Fruit fly (Drosophila melanogaster) whole organism, pupa: ENCODE results near the gene Ppt1.
A peak's percentile ranks its signal among the peaks of the same experiment; 100 is the strongest.

Experiments used
- CG10348 ChIP-seq: fragments of 200-800 bp; sonication (Bioruptor generic); IDR thresholded peaks from 2 replicates; pipeline ENCODE4 v1.3.6; 2022; ENCODE audit warnings: missing biosample characterization, missing genetic modification characterization
- CG12605 ChIP-seq: fragments of 200-800 bp; sonication (Bioruptor generic); IDR thresholded peaks from 2 replicates; pipeline ENCODE4 v1.3.6; 2022; ENCODE audit warnings: missing biosample characterization, missing genetic modification characterization
- CG13204 ChIP-seq: fragments of 200-800 bp; sonication (Bioruptor generic); optimal IDR thresholded peaks from 2 replicates; lab custom pipeline; 2018; ENCODE audit warnings: missing biosample characterization, mild to moderate bottlenecking, missing genetic modification characterization, moderate library complexity
- CG14655 ChIP-seq: fragments of 200-800 bp; sonication (Bioruptor generic); optimal IDR thresholded peaks from 3 replicates; lab custom pipeline; 2017; ENCODE audit warnings: mild to moderate bottlenecking, missing biosample characterization, missing genetic modification reagents, missing genetic modification characterization
- CG15710 ChIP-seq: fragments of 200-800 bp; sonication (Bioruptor generic); optimal IDR thresholded peaks from 2 replicates; lab custom pipeline; 2018; ENCODE audit warnings: missing biosample characterization, mild to moderate bottlenecking, missing genetic modification characterization, moderate library complexity
- CG17806 ChIP-seq: fragments of 200-800 bp; sonication (Bioruptor generic); optimal IDR thresholded peaks from 2 replicates; lab custom pipeline; 2018; ENCODE audit warnings: missing biosample characterization, mild to moderate bottlenecking, missing genetic modification characterization, moderate library complexity
- CG32121 ChIP-seq: fragments of 200-800 bp; sonication (Bioruptor generic); IDR thresholded peaks from 2 replicates; pipeline ENCODE4 v1.3.6; 2022; ENCODE audit warnings: missing biosample characterization, missing genetic modification characterization
- CG34367 ChIP-seq: fragments of 200-800 bp; sonication (Bioruptor generic); optimal IDR thresholded peaks from 2 replicates; lab custom pipeline; 2018; ENCODE audit warnings: missing biosample characterization, mild to moderate bottlenecking, missing genetic modification characterization
- CG4496 ChIP-seq: fragments of 200-800 bp; sonication (Bioruptor generic); IDR thresholded peaks from 3 replicates; pipeline ENCODE4 v1.3.6; 2022; ENCODE audit warnings: missing biosample characterization, missing genetic modification characterization
- CG8159 ChIP-seq: fragments of 200-800 bp; sonication (Bioruptor generic); optimal IDR thresholded peaks from 3 replicates; lab custom pipeline; 2018; ENCODE audit warnings: missing biosample characterization, mild to moderate bottlenecking, missing genetic modification characterization, moderate library complexity
- CG8301 ChIP-seq: fragments of 200-800 bp; sonication (Bioruptor generic); optimal IDR thresholded peaks from 2 replicates; lab custom pipeline; 2018; ENCODE audit warnings: missing biosample characterization, mild to moderate bottlenecking, missing genetic modification characterization
- CG9948 ChIP-seq: fragments of 200-800 bp; sonication (Bioruptor generic); optimal IDR thresholded peaks from 2 replicates; lab custom pipeline; 2018; ENCODE audit warnings: missing biosample characterization, mild to moderate bottlenecking, missing genetic modification characterization, moderate library complexity
- D1 ChIP-seq: fragments of 200-800 bp; sonication (Bioruptor generic); optimal IDR thresholded peaks from 2 replicates; lab custom pipeline; 2018; ENCODE audit warnings: missing biosample characterization, mild to moderate bottlenecking, missing genetic modification characterization, moderate library complexity
- EcR ChIP-seq: fragments of 200-800 bp; sonication (Bioruptor generic); optimal IDR thresholded peaks from 3 replicates; lab custom pipeline; 2019; ENCODE audit warnings: missing biosample characterization, missing genetic modification characterization, mild to moderate bottlenecking, moderate library complexity, missing genetic modification reagents
- Ets98B ChIP-seq: fragments of 200-800 bp; sonication (Bioruptor generic); IDR thresholded peaks from 2 replicates; pipeline ENCODE4 v1.3.6; 2022; ENCODE audit warnings: missing biosample characterization, missing genetic modification characterization
- Pif1A ChIP-seq: fragments of 200-800 bp; sonication (Bioruptor generic); optimal IDR thresholded peaks from 3 replicates; lab custom pipeline; 2016; ENCODE audit warnings: missing biosample characterization, missing genetic modification characterization
- Pif1B ChIP-seq: fragments of 200-800 bp; sonication (Bioruptor generic); optimal IDR thresholded peaks from 3 replicates; lab custom pipeline; 2016; ENCODE audit warnings: missing biosample characterization, missing genetic modification characterization
- Snoo ChIP-seq: fragments of 200-800 bp; sonication (Bioruptor generic); optimal IDR thresholded peaks from 3 replicates; lab custom pipeline; 2017; ENCODE audit warnings: missing biosample characterization, mild to moderate bottlenecking, missing genetic modification characterization, inconsistent platforms
- fd96Ca ChIP-seq: fragments of 200-800 bp; sonication (Bioruptor generic); IDR thresholded peaks from 3 replicates; pipeline ENCODE4 v1.3.6; 2022; ENCODE audit warnings: missing biosample characterization, missing genetic modification characterization
- gl ChIP-seq: fragments of 200-800 bp; sonication (Bioruptor generic); optimal IDR thresholded peaks from 2 replicates; lab custom pipeline; 2018; ENCODE audit warnings: missing biosample characterization, mild to moderate bottlenecking, missing genetic modification characterization
- rn ChIP-seq: fragments of 200-800 bp; sonication (Bioruptor generic); IDR thresholded peaks from 2 replicates; pipeline ENCODE4 v1.3.6; 2022; ENCODE audit warnings: missing biosample characterization, missing genetic modification characterization

Ppt1 gene

dm6 chrX:8726816-8727215 is 36.8 kb upstream of the Ppt1 start:
- TF ChIP-seq CG34367 (tag; lab: Kevin White, UChicago) (no peak), CG8301 (tag; lab: Kevin White, UChicago) (no peak), CG17806 (tag; lab: Kevin White, UChicago) (no peak), Pif1A (GFP tag; lab: Kevin White, UChicago) (no peak), CG4496 (GFP tag; lab: Robert Waterston, UW) (no peak), fd96Ca (GFP tag; lab: Robert Waterston, UW) (no peak), D1 (no peak), CG14655 (GFP tag; lab: Kevin White, UChicago) (no peak), Pif1B (GFP tag; lab: Kevin White, UChicago) (no peak), gl (no peak), EcR (GFP tag; lab: Kevin White, UChicago) (no peak)

DNA sequence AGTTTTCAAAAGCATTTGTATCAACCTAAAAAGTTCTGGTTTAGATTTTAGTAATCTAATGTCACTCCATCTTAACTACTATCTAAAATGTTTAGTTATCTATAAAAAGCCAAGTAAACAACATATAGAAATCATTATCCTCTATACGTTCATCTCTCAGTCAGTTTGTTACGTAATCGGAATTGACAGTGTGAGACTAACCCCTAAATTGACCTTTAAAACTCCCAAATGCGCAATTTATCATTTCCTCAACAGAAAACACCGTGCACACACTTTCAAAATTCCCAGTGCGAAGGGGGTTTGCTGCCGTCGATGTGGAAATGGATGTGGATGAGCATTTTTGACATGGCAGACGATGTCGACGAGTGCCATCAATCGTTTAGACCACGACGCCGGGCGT is 35.2 kb upstream of the Ppt1 start:
- TF ChIP-seq CG4496 (GFP tag; lab: Robert Waterston, UW) = no peak
- no peak for TF ChIP-seq D1
- no peak for TF ChIP-seq Snoo
- TF ChIP-seq Ets98B (GFP tag; lab: Robert Waterston, UW) = no peak
- no peak for TF ChIP-seq CG15710 (tag; lab: Kevin White, UChicago)
- no peak for TF ChIP-seq CG34367 (tag; lab: Kevin White, UChicago)
- no peak for TF ChIP-seq CG14655 (GFP tag; lab: Kevin White, UChicago)
- no peak for TF ChIP-seq CG10348 (GFP tag; lab: Robert Waterston, UW)
- TF ChIP-seq EcR (GFP tag; lab: Kevin White, UChicago) = no peak
- no peak for TF ChIP-seq CG32121 (GFP tag; lab: Robert Waterston, UW)
- no peak for TF ChIP-seq CG17806 (tag; lab: Kevin White, UChicago)
- no peak for TF ChIP-seq fd96Ca (GFP tag; lab: Robert Waterston, UW)
- TF ChIP-seq rn (GFP tag; lab: Robert Waterston, UW) = no peak
- TF ChIP-seq CG13204 (GFP tag; lab: Kevin White, UChicago) = no peak
- no peak for TF ChIP-seq CG8159 (tag; lab: Kevin White, UChicago)
- no peak for TF ChIP-seq gl
- TF ChIP-seq Pif1A (GFP tag; lab: Kevin White, UChicago) = no peak
- TF ChIP-seq CG12605 = no peak
- TF ChIP-seq Pif1B (GFP tag; lab: Kevin White, UChicago) = no peak

DNA sequence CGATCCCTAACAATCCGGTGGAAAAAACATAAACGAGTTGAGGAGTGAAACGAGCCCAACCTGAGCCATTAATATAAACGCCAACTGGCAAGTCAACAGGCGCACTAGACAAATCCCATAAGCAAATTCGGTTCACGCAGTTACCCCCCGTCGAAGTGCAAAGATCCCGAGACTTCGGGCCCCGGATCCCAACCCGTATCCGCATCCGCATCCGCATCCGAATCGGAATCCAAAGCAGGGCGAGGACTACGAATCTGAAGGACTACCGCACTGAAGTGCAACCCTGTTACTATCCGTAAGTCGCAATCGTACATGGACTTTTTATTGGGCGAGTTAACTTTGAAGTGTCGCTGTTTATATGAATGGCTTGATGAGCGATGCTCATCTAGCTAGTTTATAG is 34.8 kb upstream of the Ppt1 start:
- TF ChIP-seq CG14655 (GFP tag; lab: Kevin White, UChicago) (no peak), CG32121 (GFP tag; lab: Robert Waterston, UW) (no peak), Pif1B (GFP tag; lab: Kevin White, UChicago) (no peak), D1 (no peak), gl (no peak), Pif1A (GFP tag; lab: Kevin White, UChicago) (no peak), EcR (GFP tag; lab: Kevin White, UChicago) (no peak), CG12605 (no peak), CG4496 (GFP tag; lab: Robert Waterston, UW) (no peak), fd96Ca (GFP tag; lab: Robert Waterston, UW) (no peak), CG34367 (tag; lab: Kevin White, UChicago) (no peak), rn (GFP tag; lab: Robert Waterston, UW) (no peak), Snoo (no peak), CG9948 (tag; lab: Kevin White, UChicago) (no peak)

dm6 chrX:8723393-8723987 is 33.5 kb upstream of the Ppt1 start:
- TF ChIP-seq CG34367 (tag; lab: Kevin White, UChicago) (no peak), D1 (no peak), gl (no peak), CG4496 (GFP tag; lab: Robert Waterston, UW) (no peak), CG13204 (GFP tag; lab: Kevin White, UChicago) (no peak), CG14655 (GFP tag; lab: Kevin White, UChicago) (no peak), CG12605 (no peak), CG8301 (tag; lab: Kevin White, UChicago) (no peak), CG10348 (GFP tag; lab: Robert Waterston, UW) (no peak), rn (GFP tag; lab: Robert Waterston, UW) (no peak), CG17806 (tag; lab: Kevin White, UChicago) (no peak)

DNA sequence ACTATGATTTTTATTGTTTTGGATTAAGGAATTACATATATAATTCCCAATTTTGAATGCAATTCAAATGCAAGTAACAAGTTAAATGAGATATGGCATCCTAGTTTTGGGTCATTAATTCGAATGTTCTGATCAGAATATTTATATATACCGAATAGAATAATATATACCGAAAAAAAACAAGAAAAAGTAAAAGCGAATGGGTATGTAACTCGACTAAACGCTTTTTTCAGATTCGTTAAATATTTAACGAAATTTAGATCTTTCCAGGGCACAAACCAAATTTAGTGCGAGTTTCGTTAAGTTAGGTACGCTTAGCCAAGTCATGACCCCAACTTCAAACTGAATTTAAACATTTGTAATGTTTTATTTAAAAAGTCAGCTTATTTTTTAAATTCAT is 31.5 kb upstream of the Ppt1 start:
- TF ChIP-seq CG4496 (GFP tag; lab: Robert Waterston, UW) (0 out of 3 replicates have a peak, but pooled peaks have one; percentile 23), CG17806 (tag; lab: Kevin White, UChicago) (no peak)

DNA sequence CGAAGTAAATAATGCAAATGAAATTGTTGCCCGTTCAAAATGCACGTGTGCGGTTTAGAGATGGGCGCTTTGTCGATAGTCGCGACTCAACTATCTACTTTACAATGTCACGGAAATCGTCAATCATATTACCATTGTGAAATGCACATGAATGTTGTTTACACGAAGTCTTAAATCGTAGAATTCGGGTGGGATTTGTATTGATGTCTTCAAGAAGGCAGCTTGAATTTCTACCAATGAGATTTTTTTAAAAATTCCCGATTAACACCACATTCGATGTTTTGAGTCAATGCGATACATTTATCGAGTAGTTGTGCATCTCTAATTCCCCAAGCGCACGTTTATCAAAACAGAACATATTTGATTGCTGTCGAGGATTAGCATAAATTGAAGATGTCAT is 30.2 kb upstream of the Ppt1 start, which contains the start of gene CG1789:
CG1789 (plus strand) TSS at position 308 of the 400 bp plus-strand sequence.
- TF ChIP-seq CG8159 (tag; lab: Kevin White, UChicago) (no peak), CG14655 (GFP tag; lab: Kevin White, UChicago) (no peak), CG15710 (tag; lab: Kevin White, UChicago) (peak; percentile 5), fd96Ca (GFP tag; lab: Robert Waterston, UW) (no peak), CG13204 (GFP tag; lab: Kevin White, UChicago) (no peak), gl (no peak)
- TF ChIP-seq, all 21 proteins: peak for 1
